Worm (Caenorhabditis elegans) whole organism, L3 larva: Measurements from ENCODE around the gene C52G5.2.

ENCODE experiments used
- aly-2 ChIP-seq: fragments of 150-350 bp; optimal IDR thresholded peaks from 2 replicates; lab custom pipeline; 2014; ENCODE audit warnings: missing biosample characterization, missing genetic modification characterization
- elt-2 ChIP-seq: sonication (generic microtip); optimal IDR thresholded peaks from 2 replicates; lab custom pipeline; 2016; ENCODE audit warnings: missing genetic modification reagents, mild to moderate bottlenecking, missing genetic modification characterization, missing compliant biosample characterization
- nhr-11 ChIP-seq: fragments of 150-350 bp; optimal IDR thresholded peaks from 2 replicates; lab custom pipeline; 2014; ENCODE audit warnings: missing biosample characterization, missing genetic modification characterization
- nhr-12 ChIP-seq: fragments of 150-350 bp; optimal IDR thresholded peaks from 2 replicates; lab custom pipeline; 2014; ENCODE audit warnings: missing biosample characterization, missing genetic modification characterization
- nhr-67 ChIP-seq: fragments of 150-350 bp; optimal IDR thresholded peaks from 2 replicates; lab custom pipeline; 2014; ENCODE audit warnings: missing biosample characterization, missing genetic modification characterization

DNA sequence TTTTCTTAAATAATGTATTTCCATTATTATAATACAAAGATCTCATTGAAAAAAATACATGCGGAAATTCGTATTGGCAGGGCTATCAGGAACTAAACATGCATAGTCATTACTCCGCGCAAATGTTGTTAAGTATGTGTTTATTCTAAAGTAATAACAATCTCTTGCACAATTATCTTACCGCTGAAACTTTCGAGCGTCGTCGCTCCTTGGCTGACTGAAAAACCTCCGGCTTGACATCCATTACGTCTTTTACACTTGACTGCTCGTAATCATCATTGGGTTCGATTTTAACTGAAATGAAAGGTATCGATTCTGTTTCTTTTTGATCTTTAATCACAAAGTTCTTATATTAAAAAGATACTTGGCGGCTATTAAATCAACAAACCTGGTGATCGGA, 43.3 kb upstream of the C52G5.2 start:
- TF ChIP-seq aly-2 = no peak
- TF ChIP-seq elt-2 = no peak
- TF ChIP-seq nhr-11 = no peak
- TF ChIP-seq nhr-67 (tag; lab: Kevin White, UChicago) = no peak
- no peak for TF ChIP-seq nhr-12 (tag; lab: Kevin White, UChicago)
